Worm (Caenorhabditis elegans): ENCODE results near the gene nlp-35.

nlp-35 gene

DNA sequence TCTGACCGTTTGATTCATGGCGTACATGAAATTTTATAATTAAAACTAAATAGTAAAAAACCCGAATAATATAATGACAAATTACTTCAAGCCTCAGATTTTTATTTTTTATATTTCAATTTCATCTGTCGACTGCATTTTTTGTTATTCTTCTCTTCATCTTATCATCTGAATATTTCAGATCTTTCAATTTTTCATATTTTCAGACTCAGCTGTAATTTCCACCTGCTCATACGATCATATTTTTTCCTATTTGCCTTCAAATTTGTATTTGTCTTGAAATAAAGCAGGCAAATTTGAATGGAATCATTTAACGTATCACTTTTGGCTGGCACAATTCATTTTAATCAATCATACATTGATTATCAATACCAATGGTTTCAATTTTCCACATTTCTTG, 20.6 kb downstream of the nlp-35 start, which contains the start of gene sru-4:
sru-4 (plus strand) TSS at position 301 of the 400 bp plus-strand sequence.
- TF ChIP-seq nhr-80 (tag; optimal IDR thresholded peaks at IDR 0.05) (no peak), athp-1 (tag; optimal IDR thresholded peaks at IDR 0.05) (no peak), lsl-1 (GFP tag; optimal IDR thresholded peaks at IDR 0.05) (no peak), efl-1 (GFP tag; optimal IDR thresholded peaks at IDR 0.05) (no peak), ceh-100 (GFP tag; IDR thresholded peaks at IDR 0.05) (no peak), ets-4 (GFP tag; optimal IDR thresholded peaks at IDR 0.05) (no peak), madf-10 (tag; optimal IDR thresholded peaks at IDR 0.05) (no peak), repo-1 (tag; optimal IDR thresholded peaks at IDR 0.05) (no peak), T07F8.4 (tag; optimal IDR thresholded peaks at IDR 0.05) (no peak)

DNA sequence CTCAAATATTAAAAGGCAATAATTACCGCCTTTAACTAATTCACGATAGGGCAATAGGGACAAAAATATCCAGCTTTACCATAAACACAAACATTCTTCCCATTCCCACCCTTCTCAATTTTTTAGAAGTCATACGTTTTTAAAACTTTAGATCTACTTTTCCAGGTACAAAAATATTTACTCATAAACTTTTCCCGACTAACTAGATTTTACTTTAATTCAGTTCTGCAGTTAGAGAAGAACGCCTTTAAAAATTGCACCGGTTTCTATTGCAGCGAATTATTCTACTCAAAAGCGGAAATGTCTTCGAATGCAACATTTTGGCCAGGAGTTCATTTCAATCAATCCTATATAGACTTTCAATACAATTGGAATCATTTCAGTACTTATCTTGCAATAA, 22.4 kb downstream of the nlp-35 start, which contains the start of gene sru-3:
sru-3 (plus strand) TSS at position 301 of the 400 bp plus-strand sequence.
- no peak for TF ChIP-seq mcd-1 (GFP tag; IDR thresholded peaks at IDR 0.05)
- TF ChIP-seq nhr-120 (GFP tag; IDR thresholded peaks at IDR 0.05) = no peak
- TF ChIP-seq B0035.1 (tag; optimal IDR thresholded peaks at IDR 0.05) = no peak
- no peak for TF ChIP-seq F52B5.7 (tag; optimal IDR thresholded peaks at IDR 0.05)
- no peak for TF ChIP-seq pha-4 (tag; optimal IDR thresholded peaks at IDR 0.05)
- no peak for TF ChIP-seq ets-4 (GFP tag; optimal IDR thresholded peaks at IDR 0.05)
- no peak for TF ChIP-seq akir-1 (GFP tag; optimal IDR thresholded peaks at IDR 0.05)
- TF ChIP-seq ztf-26 (tag; optimal IDR thresholded peaks at IDR 0.05) = no peak
- no peak for TF ChIP-seq F23B12.7 (tag; optimal IDR thresholded peaks at IDR 0.05; ENCODE audit: insufficient read depth)
- TF ChIP-seq madf-8 (GFP tag; conservative IDR thresholded peaks at IDR 0.05) = no peak
- TF ChIP-seq Y56A3A.18 (GFP tag; IDR thresholded peaks at IDR 0.05) = no peak
- no peak for TF ChIP-seq lin-40 (tag; optimal IDR thresholded peaks at IDR 0.05)
- TF ChIP-seq ceh-91 (GFP tag; IDR thresholded peaks at IDR 0.05) = no peak
- TF ChIP-seq K11D2.4 (GFP tag; IDR thresholded peaks at IDR 0.05) = no peak
- TF ChIP-seq ztf-18 (tag; optimal IDR thresholded peaks at IDR 0.05) = no peak

- TF ChIP-seq tbx-9 (tag; optimal IDR thresholded peaks at IDR 0.05; ENCODE audit: borderline replicate concordance) = no peak
- TF ChIP-seq egrh-3 (GFP tag; IDR thresholded peaks at IDR 0.05) = no peak
- no peak for TF ChIP-seq F57C9.4 (tag; optimal IDR thresholded peaks at IDR 0.05)
- no peak for TF ChIP-seq madf-10 (tag; optimal IDR thresholded peaks at IDR 0.05)
- TF ChIP-seq rpc-1 (optimal IDR thresholded peaks at IDR 0.05) = no peak
- TF ChIP-seq rpc-1 (tag; optimal IDR thresholded peaks at IDR 0.05) = no peak
- TF ChIP-seq lir-1 (GFP tag; conservative IDR thresholded peaks at IDR 0.05) = no peak
These were observed 28.4 kb downstream of the nlp-35 start, which contains the start of gene sru-6 for ce11 chrIV:9490320-9490719. sru-6 (plus strand) TSS chrIV:9490620.

- no peak for TF ChIP-seq ztf-25 (GFP tag; IDR thresholded peaks at IDR 0.05)
- TF ChIP-seq hlh-12 (tag; optimal IDR thresholded peaks at IDR 0.05) = no peak
- TF ChIP-seq mes-4 (tag; optimal IDR thresholded peaks at IDR 0.05) = no peak
- no peak for TF ChIP-seq ceh-40 (GFP tag; IDR thresholded peaks at IDR 0.05)
- TF ChIP-seq rcor-1 (GFP tag; IDR thresholded peaks at IDR 0.05) = no peak
- no peak for TF ChIP-seq nfya-1 (tag; optimal IDR thresholded peaks at IDR 0.05; ENCODE audit: borderline replicate concordance, insufficient read depth)
- no peak for TF ChIP-seq unc-62 (GFP tag; optimal IDR thresholded peaks at IDR 0.05)
- no peak for TF ChIP-seq chd-7 (tag; optimal IDR thresholded peaks at IDR 0.05)
- TF ChIP-seq Y95B8A.8 (GFP tag; IDR thresholded peaks at IDR 0.05) = no peak
- no peak for TF ChIP-seq lin-35 (GFP tag; optimal IDR thresholded peaks at IDR 0.05)
- no peak for TF ChIP-seq xnd-1 (tag; optimal IDR thresholded peaks at IDR 0.05)
- TF ChIP-seq efl-1 (GFP tag; optimal IDR thresholded peaks at IDR 0.05) = no peak
- no peak for TF ChIP-seq ztf-28 (GFP tag; IDR thresholded peaks at IDR 0.05)
- TF ChIP-seq egl-18 (GFP tag; IDR thresholded peaks at IDR 0.05) = no peak
- no peak for TF ChIP-seq lin-40 (tag; optimal IDR thresholded peaks at IDR 0.05)
- no peak for TF ChIP-seq K11D2.4 (GFP tag; IDR thresholded peaks at IDR 0.05)
These were observed 30.4 kb downstream of the nlp-35 start, which contains the start of gene sru-1 for ce11 chrIV:9488315-9488714. sru-1 (plus strand) TSS chrIV:9488615.

Measured in whole organism, young adult.